Fruit fly (Drosophila melanogaster): Measurements from ENCODE around the gene mdu.

- TF ChIP-seq toe (GFP tag; optimal IDR thresholded peaks at IDR 0.05) (no peak), CG1620 (GFP tag; optimal IDR thresholded peaks at IDR 0.05) (no peak), kay (GFP tag; ENCODE audit: borderline replicate concordance) (no peak), Crg-1 (GFP tag; optimal IDR thresholded peaks at IDR 0.05) (no peak), CG7101 (tag; optimal IDR thresholded peaks at IDR 0.05) (no peak), ovo (GFP tag; optimal IDR thresholded peaks at IDR 0.05) (no peak), CG14711 (tag; optimal IDR thresholded peaks at IDR 0.05) (no peak)
These were observed 34.8 kb upstream of the mdu start for dm6 chrX:12462216-12462615.

Measured in whole organism, adult.